Worm (Caenorhabditis elegans): Measurements from ENCODE around the gene srm-3.

The srm-3 gene

DNA sequence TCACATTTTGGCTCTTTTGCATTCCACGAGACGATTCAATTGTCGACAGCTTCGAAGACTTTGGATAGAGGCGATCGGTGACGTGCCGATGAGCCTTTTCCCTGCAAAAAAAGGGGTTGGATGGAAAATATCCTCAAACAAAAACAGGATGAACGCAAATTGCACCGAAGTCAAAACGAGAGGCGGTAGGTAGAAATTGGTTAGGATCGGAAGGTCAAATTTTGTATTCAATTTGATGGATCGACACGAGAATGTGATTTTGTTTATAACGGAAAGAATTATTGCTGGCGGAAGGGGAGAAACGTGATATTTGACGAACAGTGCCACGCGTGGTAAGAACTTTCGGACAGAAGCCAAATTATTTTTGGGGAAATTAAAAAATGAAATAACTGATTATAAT lies 13.9 kb upstream of the srm-3 start, which contains the start of gene mca-1:
Gene mca-1, minus strand, starts transcription at position 101 of the 400 bp plus-strand sequence.
- no peak for TF ChIP-seq nhr-77 (tag; optimal IDR thresholded peaks at IDR 0.05)
- no peak for TF ChIP-seq peb-1 (tag; optimal IDR thresholded peaks at IDR 0.05)
- no peak for TF ChIP-seq nhr-21 (tag; optimal IDR thresholded peaks at IDR 0.05)
- no peak for TF ChIP-seq F13H6.1 (tag; optimal IDR thresholded peaks at IDR 0.05)
- TF ChIP-seq snpc-4 (tag; optimal IDR thresholded peaks at IDR 0.05), result no peak
- TF ChIP-seq C34F6.9 (tag; optimal IDR thresholded peaks at IDR 0.05), result no peak

DNA sequence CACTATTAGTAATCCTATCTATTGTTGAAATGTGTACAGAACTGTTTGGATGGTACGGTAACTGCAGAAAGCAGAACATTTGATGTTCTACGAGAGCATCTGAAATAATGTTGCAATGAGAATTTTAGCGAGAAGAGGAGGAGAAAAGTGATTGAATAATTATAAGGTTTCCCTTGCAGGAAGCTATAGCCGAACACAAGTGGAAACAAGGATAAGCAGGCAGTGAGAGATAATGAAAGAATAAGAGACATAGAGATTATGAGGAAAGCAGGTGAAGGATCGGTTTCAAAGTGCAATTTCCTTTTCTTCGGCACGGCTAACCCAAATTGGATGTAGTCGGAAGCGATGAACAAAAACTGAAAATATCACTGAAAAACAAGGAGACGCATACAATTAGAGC lies 6.9 kb upstream of the srm-3 start, which contains the start of gene del-2:
Gene del-2, minus strand, starts transcription at position 101 of the 400 bp plus-strand sequence.
- TF ChIP-seq sma-3 (GFP tag; optimal IDR thresholded peaks at IDR 0.05), result no peak
- no peak for TF ChIP-seq ztf-11 (tag; optimal IDR thresholded peaks at IDR 0.05)
- TF ChIP-seq alr-1 (tag; optimal IDR thresholded peaks at IDR 0.05), result no peak
- no peak for TF ChIP-seq ceh-82 (tag; optimal IDR thresholded peaks at IDR 0.05)
- no peak for TF ChIP-seq lin-13 (GFP tag; optimal IDR thresholded peaks at IDR 0.05)
- no peak for TF ChIP-seq unc-39 (tag; optimal IDR thresholded peaks at IDR 0.05)
- TF ChIP-seq nhr-6 (tag; optimal IDR thresholded peaks at IDR 0.05), result no peak
- TF ChIP-seq F13H6.1 (tag; optimal IDR thresholded peaks at IDR 0.05), result no peak
- TF ChIP-seq elt-3 (tag; optimal IDR thresholded peaks at IDR 0.05), result no peak
- no peak for TF ChIP-seq nhr-21 (tag; optimal IDR thresholded peaks at IDR 0.05)
- TF ChIP-seq nhr-12 (tag; optimal IDR thresholded peaks at IDR 0.05), result no peak
- TF ChIP-seq egl-27 (tag; optimal IDR thresholded peaks at IDR 0.05), result no peak
- no peak for TF ChIP-seq nhr-10 (tag; optimal IDR thresholded peaks at IDR 0.05)
- no peak for TF ChIP-seq unc-55 (GFP tag; optimal IDR thresholded peaks at IDR 0.05)
- TF ChIP-seq ama-1 (optimal IDR thresholded peaks at IDR 0.05), result no peak

DNA sequence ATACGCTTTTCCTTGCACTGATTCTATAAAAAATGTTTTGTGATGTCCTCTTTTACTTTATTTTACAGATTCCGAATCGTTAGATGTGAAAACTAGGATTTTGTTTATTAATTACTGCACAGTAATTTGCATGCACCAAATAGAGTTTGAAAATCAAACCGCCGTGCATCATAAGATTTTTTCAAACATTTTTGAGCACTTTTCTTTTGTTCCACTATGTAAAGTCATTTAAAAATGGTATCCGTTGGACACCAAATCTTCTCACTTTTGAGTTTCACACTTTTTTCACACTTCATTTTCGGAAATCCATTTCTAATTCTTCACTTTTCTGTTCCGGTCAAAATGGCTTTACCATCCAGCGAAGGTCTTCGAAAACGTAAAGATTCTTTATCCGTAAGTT lies 5.6 kb upstream of the srm-3 start, which contains the start of gene degl-2:
Gene degl-2, plus strand, starts transcription at position 301 of the 400 bp plus-strand sequence.
- TF ChIP-seq nhr-129 (tag; optimal IDR thresholded peaks at IDR 0.05) (no peak), ama-1 (optimal IDR thresholded peaks at IDR 0.05) (no peak), lin-11 (tag; optimal IDR thresholded peaks at IDR 0.05) (no peak), R02D3.7 (tag; optimal IDR thresholded peaks at IDR 0.05) (no peak), F13H6.1 (tag; optimal IDR thresholded peaks at IDR 0.05) (no peak), nhr-77 (tag; optimal IDR thresholded peaks at IDR 0.05) (no peak), dmd-4 (tag; optimal IDR thresholded peaks at IDR 0.05) (no peak), fos-1 (tag; optimal IDR thresholded peaks at IDR 0.05) (no peak)

DNA sequence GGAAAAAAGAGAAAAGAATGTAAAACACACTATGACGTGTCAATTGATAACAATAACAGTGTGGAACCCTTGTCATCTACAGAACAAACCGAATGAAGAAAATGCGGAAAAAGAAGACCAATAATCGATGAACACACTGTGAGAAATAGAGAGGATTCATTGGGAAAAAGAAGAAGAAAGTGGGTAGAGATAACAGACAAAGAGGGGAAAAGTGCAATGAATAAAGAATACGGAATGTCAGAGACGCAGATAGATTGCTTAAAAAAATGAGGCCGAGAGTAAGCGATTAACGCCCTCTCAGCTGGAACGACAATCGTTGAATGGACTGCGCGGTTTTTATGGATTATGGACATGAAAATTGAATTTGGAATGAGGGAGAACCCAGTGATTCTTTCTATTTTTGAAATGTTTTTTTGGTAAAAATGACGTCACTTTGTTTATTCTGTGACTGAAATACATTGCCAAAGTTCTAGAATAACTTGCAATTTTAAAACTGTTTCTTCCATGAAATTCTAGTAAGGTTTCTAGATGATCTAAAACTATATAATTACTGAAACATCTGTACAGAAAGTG lies 907 bp upstream of the srm-3 start, which contains the start of gene amph-1:
Gene amph-1, minus strand, starts transcription at position 85 of the 573 bp plus-strand sequence.
- TF ChIP-seq nhr-10 (tag; optimal IDR thresholded peaks at IDR 0.05), result no peak
- TF ChIP-seq skn-1 (tag; optimal IDR thresholded peaks at IDR 0.05), result no peak
- no peak for TF ChIP-seq nhr-25 (tag; optimal IDR thresholded peaks at IDR 0.05)
- no peak for TF ChIP-seq zag-1 (tag; optimal IDR thresholded peaks at IDR 0.05)
- no peak for TF ChIP-seq ztf-1 (GFP tag; conservative IDR thresholded peaks at IDR 0.05)
- no peak for TF ChIP-seq peb-1 (tag; optimal IDR thresholded peaks at IDR 0.05)
- TF ChIP-seq ama-1 (optimal IDR thresholded peaks at IDR 0.05), result no peak
- TF ChIP-seq R02D3.7 (tag; optimal IDR thresholded peaks at IDR 0.05), result no peak
- TF ChIP-seq nhr-21 (tag; optimal IDR thresholded peaks at IDR 0.05), result peak; percentile 2
- peak; percentile 54 for TF ChIP-seq fos-1 (tag; optimal IDR thresholded peaks at IDR 0.05)
- TF ChIP-seq C34F6.9 (tag; optimal IDR thresholded peaks at IDR 0.05), result peak; percentile 81
- TF ChIP-seq lin-13 (GFP tag; optimal IDR thresholded peaks at IDR 0.05), result no peak
- TF ChIP-seq sma-9 (GFP tag; optimal IDR thresholded peaks at IDR 0.05), result peak; percentile 51
- no peak for TF ChIP-seq sma-9 (tag; optimal IDR thresholded peaks at IDR 0.05)
- TF ChIP-seq nhr-23 (tag; optimal IDR thresholded peaks at IDR 0.05), result no peak
- peak; percentile 48 for TF ChIP-seq unc-55 (GFP tag; optimal IDR thresholded peaks at IDR 0.05)
- TF ChIP-seq lin-39 (tag; optimal IDR thresholded peaks at IDR 0.05), result no peak
- peak; percentile 1 for TF ChIP-seq sma-3 (GFP tag; optimal IDR thresholded peaks at IDR 0.05)
- no peak for TF ChIP-seq nhr-77 (tag; optimal IDR thresholded peaks at IDR 0.05)
- peak in 1 of 2 experiments; percentile 41 for TF ChIP-seq lsy-2 (tag; optimal IDR thresholded peaks at IDR 0.05)
- TF ChIP-seq crh-2 (tag; optimal IDR thresholded peaks at IDR 0.05), result peak; percentile 78
- no peak for TF ChIP-seq egl-27 (tag; optimal IDR thresholded peaks at IDR 0.05)
- peak; percentile 31 for TF ChIP-seq nhr-129 (tag; optimal IDR thresholded peaks at IDR 0.05)
- no peak for TF ChIP-seq mab-5 (tag; optimal IDR thresholded peaks at IDR 0.05)
- TF ChIP-seq blmp-1 (tag; optimal IDR thresholded peaks at IDR 0.05; ENCODE audit: insufficient read depth), result peak; percentile 50
- TF ChIP-seq F13H6.1 (tag; optimal IDR thresholded peaks at IDR 0.05), result peak; percentile 42
- no peak for TF ChIP-seq ceh-16 (tag; optimal IDR thresholded peaks at IDR 0.05)

Data from whole organism, L2 larva.